Worm (Caenorhabditis elegans) whole organism, L1 larva: ENCODE results near the gene F38B7.11.

Experiments used
- C16A3.4 ChIP-seq: fragments of 150-350 bp; optimal IDR thresholded peaks from 2 replicates; lab custom pipeline; 2014; ENCODE audit warnings: missing biosample characterization, missing genetic modification characterization
- F16B12.6 ChIP-seq: fragments of 150-350 bp; optimal IDR thresholded peaks from 2 replicates; lab custom pipeline; 2014; ENCODE audit warnings: missing biosample characterization, missing genetic modification characterization
- blmp-1 ChIP-seq: fragments of 150-350 bp; optimal IDR thresholded peaks from 2 replicates; lab custom pipeline; 2014; ENCODE audit warnings: missing biosample characterization, missing genetic modification characterization
- ceh-8 ChIP-seq: fragments of 200-800 bp; sonication (Bioruptor generic); optimal IDR thresholded peaks from 2 replicates; lab custom pipeline; 2018; ENCODE audit warnings: mild to moderate bottlenecking, missing genetic modification characterization, moderate library complexity, missing compliant biosample characterization
- ceh-82 ChIP-seq, 3 experiments: fragments of 150-350 bp in 1 of 3; sonication (generic microtip) in 2 of 3; optimal IDR thresholded peaks; 2 replicates each; lab custom pipeline; 2014 to 2017; ENCODE audit warnings: missing biosample characterization in 3 of 3, missing genetic modification characterization in 3 of 3
- ceh-88 ChIP-seq: fragments of 200-800 bp; sonication (Bioruptor generic); IDR thresholded peaks from 2 replicates; pipeline ENCODE4 v1.3.6; 2022; ENCODE audit warnings: missing genetic modification characterization, missing compliant biosample characterization
- dpl-1 ChIP-seq, 3 experiments: fragments of 150-350 bp in 2 of 3; sonication (generic microtip) in 1 of 3; optimal IDR thresholded peaks; 2 replicates each; lab custom pipeline; 2014 to 2017; ENCODE audit warnings: missing biosample characterization in 3 of 3, missing genetic modification characterization in 3 of 3, missing genetic modification reagents in 3 of 3
- dsc-1 ChIP-seq: sonication (generic microtip); optimal IDR thresholded peaks from 2 replicates; lab custom pipeline; 2016; ENCODE audit warnings: mild to moderate bottlenecking, missing genetic modification characterization, missing compliant biosample characterization
- efl-1 ChIP-seq, 4 experiments: fragments of 150-350 bp; optimal IDR thresholded peaks in 3 of 4; peaks in 1 of 4; 1 replicate in 1 of 4; 2 replicates in 3 of 4; lab custom pipeline; 2014; ENCODE audit warnings: missing biosample characterization in 2 of 4, missing genetic modification characterization in 2 of 4, missing genetic modification reagents in 2 of 4
- egl-13 ChIP-seq: sonication (generic microtip); optimal IDR thresholded peaks from 2 replicates; lab custom pipeline; 2016; ENCODE audit warnings: missing genotype, missing genetic modification reagents, missing genetic modification characterization, missing compliant biosample characterization
- elt-2 ChIP-seq: sonication (generic microtip); optimal IDR thresholded peaks from 2 replicates; lab custom pipeline; 2016; ENCODE audit warnings: missing genetic modification characterization, mild to moderate bottlenecking, inconsistent platforms, missing compliant biosample characterization, missing genetic modification reagents
- fkh-10 ChIP-seq: sonication (generic microtip); optimal IDR thresholded peaks from 2 replicates; lab custom pipeline; 2017; ENCODE audit warnings: missing biosample characterization, missing genetic modification reagents, missing genetic modification characterization
- fkh-8 ChIP-seq: sonication (generic microtip); optimal IDR thresholded peaks from 2 replicates; lab custom pipeline; 2016; ENCODE audit warnings: mild to moderate bottlenecking, missing genetic modification characterization, missing compliant biosample characterization
- grh-1 ChIP-seq: fragments of 200-800 bp; sonication (Bioruptor generic); IDR thresholded peaks from 2 replicates; pipeline ENCODE4 v1.3.6; 2022; ENCODE audit warnings: missing genetic modification reagents, missing genetic modification characterization, missing compliant biosample characterization
- isw-1 ChIP-seq: fragments of 200-800 bp; sonication (Bioruptor generic); IDR thresholded peaks from 2 replicates; pipeline ENCODE4 v1.3.6; 2022; ENCODE audit warnings: missing genetic modification characterization, missing compliant biosample characterization
- jun-1 ChIP-seq: fragments of 150-350 bp; optimal IDR thresholded peaks from 2 replicates; lab custom pipeline; 2014; ENCODE audit warnings: missing biosample characterization, missing genetic modification reagents, missing genetic modification characterization
- lin-14 ChIP-seq: fragments of 200-800 bp; sonication (Bioruptor generic); optimal IDR thresholded peaks from 2 replicates; lab custom pipeline; 2018; ENCODE audit warnings: mild to moderate bottlenecking, missing genetic modification characterization, moderate library complexity, missing compliant biosample characterization
- lin-35 ChIP-seq, 2 experiments: fragments of 150-350 bp; optimal IDR thresholded peaks; 2 replicates each; lab custom pipeline; 2014; ENCODE audit warnings: missing biosample characterization in 2 of 2, missing genetic modification characterization in 2 of 2, missing genetic modification reagents in 2 of 2
- lir-3 ChIP-seq: sonication (generic microtip); optimal IDR thresholded peaks from 2 replicates; lab custom pipeline; 2016; ENCODE audit warnings: mild to moderate bottlenecking, missing genetic modification characterization, moderate library complexity, missing compliant biosample characterization; ENCODE audit not compliant: poor library complexity
- lsy-2 ChIP-seq, 2 experiments: fragments of 150-350 bp; optimal IDR thresholded peaks; 2 replicates each; lab custom pipeline; 2014; ENCODE audit warnings: missing biosample characterization in 2 of 2, missing genetic modification characterization in 2 of 2
- mep-1 ChIP-seq: fragments of 150-350 bp; optimal IDR thresholded peaks from 2 replicates; lab custom pipeline; 2014; ENCODE audit warnings: missing biosample characterization, missing genetic modification characterization
- nhr-19 ChIP-seq: fragments of 200-800 bp; sonication (Bioruptor generic); conservative IDR thresholded peaks from 2 replicates; pipeline ENCODE4 v1.3.6; 2022; ENCODE audit warnings: missing genetic modification characterization, missing compliant biosample characterization
- nhr-20 ChIP-seq: sonication (generic microtip); optimal IDR thresholded peaks from 2 replicates; lab custom pipeline; 2016; ENCODE audit warnings: mild to moderate bottlenecking, missing genetic modification characterization, missing compliant biosample characterization
- nhr-47 ChIP-seq: sonication (generic microtip); optimal IDR thresholded peaks from 2 replicates; lab custom pipeline; 2016; ENCODE audit warnings: mild to moderate bottlenecking, missing genetic modification characterization, moderate library complexity, missing compliant biosample characterization
- nhr-71 ChIP-seq: sonication (generic microtip); optimal IDR thresholded peaks from 2 replicates; lab custom pipeline; 2016; ENCODE audit warnings: mild to moderate bottlenecking, missing genetic modification characterization, moderate library complexity, missing compliant biosample characterization
- nhr-77 ChIP-seq: fragments of 150-350 bp; optimal IDR thresholded peaks from 2 replicates; lab custom pipeline; 2014; ENCODE audit warnings: missing biosample characterization, missing genetic modification characterization
- nhr-85 ChIP-seq: sonication (generic microtip); peaks from one replicate; lab custom pipeline; 2016; ENCODE audit warnings: missing genetic modification characterization, inconsistent platforms, missing compliant biosample characterization
- nhr-90 ChIP-seq: sonication (generic microtip); optimal IDR thresholded peaks from 2 replicates; lab custom pipeline; 2016; ENCODE audit warnings: mild to moderate bottlenecking, missing genetic modification characterization, missing compliant biosample characterization; ENCODE audit not compliant: poor library complexity
- pax-3 ChIP-seq: fragments of 200-800 bp; sonication (Bioruptor generic); optimal IDR thresholded peaks from 2 replicates; lab custom pipeline; 2018; ENCODE audit warnings: mild to moderate bottlenecking, missing genetic modification characterization, moderate library complexity, missing compliant biosample characterization
- rnt-1 ChIP-seq: sonication (generic microtip); optimal IDR thresholded peaks from 2 replicates; lab custom pipeline; 2016; ENCODE audit warnings: mild to moderate bottlenecking, missing genetic modification characterization, moderate library complexity, missing compliant biosample characterization
- skn-1 ChIP-seq: fragments of 150-350 bp; optimal IDR thresholded peaks from 2 replicates; lab custom pipeline; 2014; ENCODE audit warnings: missing biosample characterization, missing genetic modification characterization
- snpc-4 ChIP-seq: fragments of 150-350 bp; optimal IDR thresholded peaks from 2 replicates; lab custom pipeline; 2014; ENCODE audit warnings: missing biosample characterization, missing genetic modification characterization
- snu-23 ChIP-seq: sonication (generic microtip); optimal IDR thresholded peaks from 2 replicates; lab custom pipeline; 2016; ENCODE audit warnings: missing genetic modification characterization, missing compliant biosample characterization
- sox-4 ChIP-seq: sonication (generic microtip); optimal IDR thresholded peaks from 2 replicates; lab custom pipeline; 2016; ENCODE audit warnings: missing genetic modification characterization, missing compliant biosample characterization
- swsn-7 ChIP-seq: sonication (generic microtip); optimal IDR thresholded peaks from 2 replicates; lab custom pipeline; 2016; ENCODE audit warnings: missing genetic modification characterization, missing compliant biosample characterization
- tbx-2 ChIP-seq: sonication (generic microtip); optimal IDR thresholded peaks from 2 replicates; lab custom pipeline; 2016; ENCODE audit warnings: missing genetic modification characterization, missing compliant biosample characterization
- unc-130 ChIP-seq: fragments of 150-350 bp; optimal IDR thresholded peaks from 2 replicates; lab custom pipeline; 2017; ENCODE audit warnings: missing biosample characterization, missing genetic modification characterization, inconsistent platforms
- unc-86 ChIP-seq: sonication (generic microtip); optimal IDR thresholded peaks from 2 replicates; lab custom pipeline; 2016; ENCODE audit warnings: missing genetic modification characterization, missing compliant biosample characterization
- xbp-1 ChIP-seq: sonication (generic microtip); optimal IDR thresholded peaks from 2 replicates; lab custom pipeline; 2016; ENCODE audit warnings: missing genetic modification characterization, missing compliant biosample characterization
- ztf-11 ChIP-seq, 2 experiments: sonication (generic microtip); optimal IDR thresholded peaks; 2 replicates each; lab custom pipeline; 2016 to 2017; ENCODE audit warnings: missing genetic modification characterization in 2 of 2, missing biosample characterization in 1 of 2, missing compliant biosample characterization in 1 of 2

F38B7.11 gene

ce11 chrV:11504853-11505397, 42.0 kb upstream of the F38B7.11 start, which contains the start of the genes C55A6.1 and C55A6.10:
Gene C55A6.1, minus strand, starts transcription at chrV:11504968.
Gene C55A6.10, plus strand, starts transcription at chrV:11505347.
- TF ChIP-seq skn-1 (peak; percentile 38), dpl-1 (GFP tag; optimal IDR thresholded peaks at IDR 0.05; lab: Kevin White, UChicago) (peak; percentile 35 to 67 (median 50)), ceh-88 (GFP tag; lab: Robert Waterston, UW) (peak; percentile 54; the same call in 1 of the 2 replicates), snu-23 (GFP tag; lab: Kevin White, UChicago) (peak; percentile 84), swsn-7 (peak; percentile 79), lir-3 (tag; lab: Kevin White, UChicago) (peak; percentile 66), nhr-19 (peak; percentile 68), nhr-85 (tag; lab: Kevin White, UChicago) (peak; percentile 84), blmp-1 (tag; lab: Kevin White, UChicago) (peak; percentile 52), ztf-11 (tag; optimal IDR thresholded peaks at IDR 0.05; lab: Kevin White, UChicago) (peak in 1 of 2 experiments; percentile 68), rnt-1 (tag; lab: Kevin White, UChicago) (peak; percentile 59), ceh-8 (GFP tag; lab: Kevin White, UChicago) (peak; percentile 44), fkh-8 (tag; lab: Kevin White, UChicago) (peak; percentile 59), grh-1 (GFP tag; lab: Robert Waterston, UW) (peak; percentile 64), ceh-82 (tag; optimal IDR thresholded peaks at IDR 0.05; lab: Kevin White, UChicago) (peak in 2 of 3 experiments; percentile 9 to 41), nhr-90 (tag; lab: Kevin White, UChicago) (peak; percentile 79), fkh-10 (GFP tag; lab: Kevin White, UChicago) (peak; percentile 60), unc-130 (tag; lab: Kevin White, UChicago) (peak; percentile 18), egl-13 (tag; lab: Kevin White, UChicago) (peak; percentile 52), mep-1 (tag; lab: Kevin White, UChicago) (peak; percentile 74), lsy-2 (tag; optimal IDR thresholded peaks at IDR 0.05; lab: Kevin White, UChicago) (peak; percentile 56 to 73), lin-14 (GFP tag; lab: Kevin White, UChicago) (peak; percentile 76), snpc-4 (tag; lab: Kevin White, UChicago) (peak; percentile 17), C16A3.4 (tag; lab: Kevin White, UChicago) (peak; percentile 62), jun-1 (tag; lab: Kevin White, UChicago) (peak; percentile 30), efl-1 (optimal IDR thresholded peaks at IDR 0.05; lab: Kevin White, UChicago) (peak; percentile 60 to 69), efl-1 (GFP tag; optimal IDR thresholded peaks at IDR 0.05 in 1 of 2; lab: Kevin White, UChicago) (peak; percentile 61 to 94), isw-1 (GFP tag; lab: Robert Waterston, UW) (peak; percentile 59), tbx-2 (tag; lab: Kevin White, UChicago) (peak; percentile 71), nhr-77 (peak; percentile 37), elt-2 (tag; lab: Kevin White, UChicago) (peak; percentile 14), pax-3 (tag; lab: Kevin White, UChicago) (peak; percentile 20), xbp-1 (tag; lab: Kevin White, UChicago) (peak; percentile 65), nhr-20 (tag; lab: Kevin White, UChicago) (peak; percentile 82), F16B12.6 (tag; lab: Kevin White, UChicago) (peak; percentile 93), sox-4 (tag; lab: Kevin White, UChicago) (peak; percentile 17), nhr-71 (tag; lab: Kevin White, UChicago) (peak; percentile 86), lin-35 (GFP tag; optimal IDR thresholded peaks at IDR 0.05; lab: Kevin White, UChicago) (peak; percentile 55 to 62), unc-86 (tag; lab: Kevin White, UChicago) (peak; percentile 76), nhr-47 (tag; lab: Kevin White, UChicago) (peak; percentile 85), dsc-1 (tag; lab: Kevin White, UChicago) (peak; percentile 30)
- TF ChIP-seq, all 84 proteins: peak for 40; not testable (repeated sequence) for 44
